Worm (Caenorhabditis elegans) whole organism, L1 larva: ENCODE measurements around the gene Y47D7A.17.

ENCODE experiments used
- C04F5.9 ChIP-seq: sonication (generic microtip); optimal IDR thresholded peaks from 2 replicates; lab custom pipeline; 2016; ENCODE audit warnings: missing genetic modification characterization, missing compliant biosample characterization
- C16A3.4 ChIP-seq: fragments of 150-350 bp; optimal IDR thresholded peaks from 2 replicates; lab custom pipeline; 2014; ENCODE audit warnings: missing biosample characterization, missing genetic modification characterization
- C34B4.2 ChIP-seq: sonication (generic microtip); optimal IDR thresholded peaks from 2 replicates; lab custom pipeline; 2017; ENCODE audit warnings: mild to moderate bottlenecking, missing genetic modification characterization, missing compliant biosample characterization
- F16B12.6 ChIP-seq: fragments of 150-350 bp; optimal IDR thresholded peaks from 2 replicates; lab custom pipeline; 2014; ENCODE audit warnings: missing biosample characterization, missing genetic modification characterization
- alr-1 ChIP-seq: fragments of 200-800 bp; sonication (Bioruptor generic); optimal IDR thresholded peaks from 2 replicates; lab custom pipeline; 2018; ENCODE audit warnings: borderline replicate concordance, mild to moderate bottlenecking, missing genetic modification characterization, missing compliant biosample characterization
- blmp-1 ChIP-seq: fragments of 150-350 bp; optimal IDR thresholded peaks from 2 replicates; lab custom pipeline; 2014; ENCODE audit warnings: missing biosample characterization, missing genetic modification characterization
- ceh-63 ChIP-seq: fragments of 200-800 bp; sonication (Bioruptor generic); optimal IDR thresholded peaks from 2 replicates; lab custom pipeline; 2018; ENCODE audit warnings: mild to moderate bottlenecking, missing genetic modification characterization, missing compliant biosample characterization
- ceh-88 ChIP-seq: fragments of 200-800 bp; sonication (Bioruptor generic); IDR thresholded peaks from 2 replicates; pipeline ENCODE4 v1.3.6; 2022; ENCODE audit warnings: missing genetic modification characterization, missing compliant biosample characterization
- ceh-90 ChIP-seq: sonication (generic microtip); optimal IDR thresholded peaks from 2 replicates; lab custom pipeline; 2016; ENCODE audit warnings: missing genetic modification characterization, missing compliant biosample characterization
- ces-1 ChIP-seq: fragments of 150-350 bp; optimal IDR thresholded peaks from 2 replicates; lab custom pipeline; 2014; ENCODE audit warnings: missing biosample characterization, missing genetic modification reagents, missing genetic modification characterization
- dsc-1 ChIP-seq: sonication (generic microtip); optimal IDR thresholded peaks from 2 replicates; lab custom pipeline; 2016; ENCODE audit warnings: mild to moderate bottlenecking, missing genetic modification characterization, missing compliant biosample characterization
- efl-1 ChIP-seq, 4 experiments: fragments of 150-350 bp; optimal IDR thresholded peaks in 3 of 4; peaks in 1 of 4; 1 replicate in 1 of 4; 2 replicates in 3 of 4; lab custom pipeline; 2014; ENCODE audit warnings: missing biosample characterization in 2 of 4, missing genetic modification characterization in 2 of 4, missing genetic modification reagents in 2 of 4
- egl-27 ChIP-seq, 2 experiments: fragments of 150-350 bp in 1 of 2; sonication (generic microtip); optimal IDR thresholded peaks; 3 replicates each; lab custom pipeline; 2017 to 2018; ENCODE audit warnings: missing biosample characterization in 2 of 2, missing genetic modification characterization in 2 of 2, missing genetic modification reagents in 2 of 2
- elt-2 ChIP-seq: sonication (generic microtip); optimal IDR thresholded peaks from 2 replicates; lab custom pipeline; 2016; ENCODE audit warnings: missing genetic modification characterization, mild to moderate bottlenecking, inconsistent platforms, missing compliant biosample characterization, missing genetic modification reagents
- ets-5 ChIP-seq: fragments of 200-800 bp; sonication (Bioruptor generic); IDR thresholded peaks from 2 replicates; pipeline ENCODE4 v1.3.6; 2022; ENCODE audit warnings: missing genetic modification characterization, missing compliant biosample characterization
- fkh-4 ChIP-seq: sonication (generic microtip); optimal IDR thresholded peaks from 2 replicates; lab custom pipeline; 2016; ENCODE audit warnings: missing compliant biosample characterization, missing genetic modification characterization, borderline replicate concordance
- fos-1 ChIP-seq: fragments of 150-350 bp; optimal IDR thresholded peaks from 2 replicates; lab custom pipeline; 2014; ENCODE audit warnings: missing biosample characterization, missing genetic modification characterization
- hlh-17 ChIP-seq: fragments of 200-800 bp; sonication (Bioruptor generic); optimal IDR thresholded peaks from 2 replicates; lab custom pipeline; 2018; ENCODE audit warnings: missing genetic modification characterization, mild to moderate bottlenecking, missing compliant biosample characterization, moderate library complexity, borderline replicate concordance
- irx-1 ChIP-seq: sonication (generic microtip); optimal IDR thresholded peaks from 2 replicates; lab custom pipeline; 2016; ENCODE audit warnings: missing genetic modification characterization, missing compliant biosample characterization
- lin-13 ChIP-seq: fragments of 150-350 bp; optimal IDR thresholded peaks from 2 replicates; lab custom pipeline; 2014; ENCODE audit warnings: missing biosample characterization, missing genetic modification reagents, missing genetic modification characterization
- lin-14 ChIP-seq: fragments of 200-800 bp; sonication (Bioruptor generic); optimal IDR thresholded peaks from 2 replicates; lab custom pipeline; 2018; ENCODE audit warnings: mild to moderate bottlenecking, missing genetic modification characterization, moderate library complexity, missing compliant biosample characterization
- lin-35 ChIP-seq, 2 experiments: fragments of 150-350 bp; optimal IDR thresholded peaks; 2 replicates each; lab custom pipeline; 2014; ENCODE audit warnings: missing biosample characterization in 2 of 2, missing genetic modification characterization in 2 of 2, missing genetic modification reagents in 2 of 2
- lin-39 ChIP-seq: fragments of 150-350 bp; optimal IDR thresholded peaks from 2 replicates; lab custom pipeline; 2014; ENCODE audit warnings: missing biosample characterization, missing genetic modification reagents, missing genetic modification characterization
- lsy-2 ChIP-seq, 2 experiments: fragments of 150-350 bp; optimal IDR thresholded peaks; 2 replicates each; lab custom pipeline; 2014; ENCODE audit warnings: missing biosample characterization in 2 of 2, missing genetic modification characterization in 2 of 2
- mab-9 ChIP-seq: fragments of 200-800 bp; sonication (Bioruptor generic); IDR thresholded peaks from 2 replicates; pipeline ENCODE4 v1.3.6; 2022; ENCODE audit warnings: missing genetic modification reagents, missing genetic modification characterization, missing compliant biosample characterization
- mdl-1 ChIP-seq, 2 experiments: fragments of 150-350 bp; optimal IDR thresholded peaks; 2 replicates each; lab custom pipeline; 2014 to 2017; ENCODE audit warnings: missing biosample characterization in 2 of 2, missing genetic modification characterization in 2 of 2, inconsistent platforms in 1 of 2
- mef-2 ChIP-seq: fragments of 150-350 bp; optimal IDR thresholded peaks from 2 replicates; lab custom pipeline; 2014; ENCODE audit warnings: missing biosample characterization, missing genetic modification characterization
- mep-1 ChIP-seq: fragments of 150-350 bp; optimal IDR thresholded peaks from 2 replicates; lab custom pipeline; 2014; ENCODE audit warnings: missing biosample characterization, missing genetic modification characterization
- nhr-11 ChIP-seq: fragments of 150-350 bp; optimal IDR thresholded peaks from 2 replicates; lab custom pipeline; 2014; ENCODE audit warnings: missing biosample characterization, missing genetic modification characterization
- nhr-19 ChIP-seq: fragments of 200-800 bp; sonication (Bioruptor generic); conservative IDR thresholded peaks from 2 replicates; pipeline ENCODE4 v1.3.6; 2022; ENCODE audit warnings: missing genetic modification characterization, missing compliant biosample characterization
- nhr-20 ChIP-seq: sonication (generic microtip); optimal IDR thresholded peaks from 2 replicates; lab custom pipeline; 2016; ENCODE audit warnings: mild to moderate bottlenecking, missing genetic modification characterization, missing compliant biosample characterization
- nhr-28 ChIP-seq: fragments of 150-350 bp; optimal IDR thresholded peaks from 2 replicates; lab custom pipeline; 2014; ENCODE audit warnings: missing biosample characterization, missing genetic modification characterization
- nhr-71 ChIP-seq: sonication (generic microtip); optimal IDR thresholded peaks from 2 replicates; lab custom pipeline; 2016; ENCODE audit warnings: mild to moderate bottlenecking, missing genetic modification characterization, moderate library complexity, missing compliant biosample characterization
- nhr-76 ChIP-seq: sonication (generic microtip); optimal IDR thresholded peaks from 2 replicates; lab custom pipeline; 2017; ENCODE audit warnings: missing biosample characterization, missing genetic modification characterization
- nhr-77 ChIP-seq: fragments of 150-350 bp; optimal IDR thresholded peaks from 2 replicates; lab custom pipeline; 2014; ENCODE audit warnings: missing biosample characterization, missing genetic modification characterization
- nhr-84 ChIP-seq: sonication (generic microtip); optimal IDR thresholded peaks from 2 replicates; lab custom pipeline; 2017; ENCODE audit warnings: missing biosample characterization, missing genetic modification characterization
- nhr-90 ChIP-seq: sonication (generic microtip); optimal IDR thresholded peaks from 2 replicates; lab custom pipeline; 2016; ENCODE audit warnings: mild to moderate bottlenecking, missing genetic modification characterization, missing compliant biosample characterization; ENCODE audit not compliant: poor library complexity
- pag-3 ChIP-seq: sonication (generic microtip); optimal IDR thresholded peaks from 2 replicates; lab custom pipeline; 2017; ENCODE audit warnings: missing genetic modification characterization, mild to moderate bottlenecking, missing compliant biosample characterization, antibody characterized with exemption, borderline replicate concordance; ENCODE audit not compliant: insufficient read depth
- pax-3 ChIP-seq: fragments of 200-800 bp; sonication (Bioruptor generic); optimal IDR thresholded peaks from 2 replicates; lab custom pipeline; 2018; ENCODE audit warnings: mild to moderate bottlenecking, missing genetic modification characterization, moderate library complexity, missing compliant biosample characterization
- pqm-1 ChIP-seq: sonication (generic microtip); optimal IDR thresholded peaks from 3 replicates; lab custom pipeline; 2017; ENCODE audit warnings: missing biosample characterization, missing genetic modification characterization
- skn-1 ChIP-seq: fragments of 150-350 bp; optimal IDR thresholded peaks from 2 replicates; lab custom pipeline; 2014; ENCODE audit warnings: missing biosample characterization, missing genetic modification characterization
- snu-23 ChIP-seq: sonication (generic microtip); optimal IDR thresholded peaks from 2 replicates; lab custom pipeline; 2016; ENCODE audit warnings: missing genetic modification characterization, missing compliant biosample characterization
- sptf-1 ChIP-seq: fragments of 150-350 bp; optimal IDR thresholded peaks from 2 replicates; lab custom pipeline; 2014; ENCODE audit warnings: missing biosample characterization, missing genetic modification characterization
- sup-37 ChIP-seq: fragments of 200-800 bp; sonication (Bioruptor generic); optimal IDR thresholded peaks from 2 replicates; lab custom pipeline; 2018; ENCODE audit warnings: mild to moderate bottlenecking, missing genetic modification characterization, missing compliant biosample characterization
- tbx-2 ChIP-seq: sonication (generic microtip); optimal IDR thresholded peaks from 2 replicates; lab custom pipeline; 2016; ENCODE audit warnings: missing genetic modification characterization, missing compliant biosample characterization
- tlp-1 ChIP-seq: fragments of 150-350 bp; optimal IDR thresholded peaks from 2 replicates; lab custom pipeline; 2014; ENCODE audit warnings: missing biosample characterization, missing genetic modification characterization
- unc-62 ChIP-seq: fragments of 150-350 bp; optimal IDR thresholded peaks from 2 replicates; lab custom pipeline; 2014; ENCODE audit warnings: missing biosample characterization, missing genetic modification reagents, missing genetic modification characterization
- unc-86 ChIP-seq: sonication (generic microtip); optimal IDR thresholded peaks from 2 replicates; lab custom pipeline; 2016; ENCODE audit warnings: missing genetic modification characterization, missing compliant biosample characterization
- unc-98 ChIP-seq: fragments of 200-800 bp; sonication (Bioruptor generic); IDR thresholded peaks from 2 replicates; pipeline ENCODE4 v1.3.6; 2022; ENCODE audit warnings: missing genetic modification characterization, missing compliant biosample characterization
- vab-15 ChIP-seq: sonication (generic microtip); optimal IDR thresholded peaks from 2 replicates; lab custom pipeline; 2017; ENCODE audit warnings: missing genotype, mild to moderate bottlenecking, missing genetic modification characterization, missing compliant biosample characterization
- zip-4 ChIP-seq: fragments of 200-800 bp; sonication (Bioruptor generic); optimal IDR thresholded peaks from 2 replicates; lab custom pipeline; 2018; ENCODE audit warnings: mild to moderate bottlenecking, missing genetic modification characterization, moderate library complexity, missing compliant biosample characterization
- ztf-11 ChIP-seq, 2 experiments: sonication (generic microtip); optimal IDR thresholded peaks; 2 replicates each; lab custom pipeline; 2016 to 2017; ENCODE audit warnings: missing genetic modification characterization in 2 of 2, missing biosample characterization in 1 of 2, missing compliant biosample characterization in 1 of 2

Y47D7A.17 gene

DNA sequence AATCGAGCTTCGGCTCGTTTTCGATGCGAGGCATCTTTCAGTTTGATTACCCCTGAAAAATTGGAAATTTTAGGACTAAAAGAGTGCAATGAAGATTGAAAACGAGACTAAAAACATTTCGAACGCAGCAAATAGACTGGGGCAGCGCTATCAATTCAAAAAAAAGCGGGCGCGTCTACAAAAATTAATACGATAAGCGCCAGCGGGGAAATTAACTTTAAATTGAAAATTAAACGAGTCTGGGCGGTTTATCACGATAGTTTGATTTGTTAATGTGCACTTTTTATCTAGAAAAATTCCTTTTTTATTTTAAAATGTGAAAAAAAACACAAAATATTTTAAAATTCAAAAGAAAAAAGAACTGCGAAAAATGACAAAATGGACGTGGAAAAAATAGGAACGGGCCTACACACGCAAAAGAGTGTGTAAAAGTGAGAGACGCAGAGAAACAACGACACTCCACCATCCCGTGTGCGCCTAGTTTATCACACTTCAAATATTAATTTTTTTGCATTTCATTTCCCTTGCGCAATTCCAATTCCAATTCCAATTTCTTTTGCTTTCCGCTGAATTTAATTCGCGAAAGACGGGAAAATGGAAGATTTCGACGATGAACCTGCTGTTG, 40.2 kb downstream of the Y47D7A.17 start, which contains the start of the genes gmpr-1 and fipp-1 (continued):
- no peak for TF ChIP-seq nhr-76
- TF ChIP-seq alr-1 = no peak
- TF ChIP-seq blmp-1 (tag; lab: Kevin White, UChicago) = peak; percentile 33
- TF ChIP-seq ceh-63 (GFP tag; lab: Kevin White, UChicago) = no peak
- TF ChIP-seq efl-1 (optimal IDR thresholded peaks at IDR 0.05; lab: Kevin White, UChicago) = peak; percentile 83 to 84
- TF ChIP-seq efl-1 (GFP tag; optimal IDR thresholded peaks at IDR 0.05 in 1 of 2; lab: Kevin White, UChicago) = peak; percentile 77 to 97
- peak; percentile 78 for TF ChIP-seq nhr-90
- TF ChIP-seq ceh-90 = no peak
- TF ChIP-seq C04F5.9 = no peak
- TF ChIP-seq C16A3.4 = peak; percentile 55
- no peak for TF ChIP-seq mab-9 (GFP tag; lab: Robert Waterston, UW)
- TF ChIP-seq sup-37 (GFP tag; lab: Kevin White, UChicago) = no peak
- peak; percentile 21 for TF ChIP-seq zip-4 (GFP tag; lab: Kevin White, UChicago)
- no peak for TF ChIP-seq unc-62
- no peak for TF ChIP-seq tlp-1 (tag; lab: Kevin White, UChicago)
- TF ChIP-seq lsy-2 (tag; optimal IDR thresholded peaks at IDR 0.05; lab: Kevin White, UChicago) = peak; percentile 75 to 78
- TF ChIP-seq nhr-11 (tag; lab: Kevin White, UChicago) = no peak
- no peak for TF ChIP-seq ets-5 (GFP tag; lab: Robert Waterston, UW)
- TF ChIP-seq lin-13 = no peak
- peak; percentile 69 for TF ChIP-seq nhr-20
- TF ChIP-seq ces-1 (GFP tag; lab: Kevin White, UChicago) = no peak
- peak; percentile 54 for TF ChIP-seq skn-1 (tag; lab: Kevin White, UChicago)
- TF ChIP-seq sptf-1 (tag; lab: Kevin White, UChicago) = no peak
- TF ChIP-seq mep-1 (tag; lab: Kevin White, UChicago) = peak; percentile 74
- peak; percentile 71 for TF ChIP-seq tbx-2 (tag; lab: Kevin White, UChicago)
- no peak for TF ChIP-seq fos-1 (tag; lab: Kevin White, UChicago)
- no peak for TF ChIP-seq lin-14 (GFP tag; lab: Kevin White, UChicago)
- TF ChIP-seq fkh-4 (tag; lab: Kevin White, UChicago) = no peak
- TF ChIP-seq ceh-88 (GFP tag; lab: Robert Waterston, UW) = no peak
- TF ChIP-seq C34B4.2 (tag; lab: Kevin White, UChicago) = no peak
- TF ChIP-seq lin-39 (tag; lab: Kevin White, UChicago) = peak; percentile 69
- TF ChIP-seq F16B12.6 (tag; lab: Kevin White, UChicago) = peak; percentile 31
- TF ChIP-seq nhr-77 (tag; lab: Kevin White, UChicago) = no peak
- peak; percentile 81 for TF ChIP-seq nhr-71 (tag; lab: Kevin White, UChicago)
- peak; percentile 57 for TF ChIP-seq dsc-1
- TF ChIP-seq unc-98 = no peak
- TF ChIP-seq pqm-1 (tag; lab: Kevin White, UChicago) = no peak
- TF ChIP-seq nhr-28 (tag; lab: Kevin White, UChicago) = no peak
- TF ChIP-seq ztf-11 (tag; optimal IDR thresholded peaks at IDR 0.05; lab: Kevin White, UChicago) = no peak
- TF ChIP-seq vab-15 (tag; lab: Kevin White, UChicago) = no peak
- no peak for TF ChIP-seq egl-27 (tag; optimal IDR thresholded peaks at IDR 0.05; lab: Kevin White, UChicago)
- TF ChIP-seq snu-23 (GFP tag; lab: Kevin White, UChicago) = peak; percentile 86
- TF ChIP-seq pax-3 (tag; lab: Kevin White, UChicago) = no peak
- no peak for TF ChIP-seq hlh-17
- TF ChIP-seq unc-86 (tag; lab: Kevin White, UChicago) = peak; percentile 67
- TF ChIP-seq elt-2 = peak; percentile 22
- TF ChIP-seq nhr-84 (tag; lab: Kevin White, UChicago) = no peak
- TF ChIP-seq nhr-19 (GFP tag; lab: Robert Waterston, UW) = peak; percentile 70
- no peak for TF ChIP-seq pag-3 (tag; lab: Kevin White, UChicago)
- peak in 1 of 2 experiments; percentile 30 for TF ChIP-seq mdl-1 (tag; optimal IDR thresholded peaks at IDR 0.05; lab: Kevin White, UChicago)
- TF ChIP-seq mef-2 = no peak
- TF ChIP-seq lin-35 (GFP tag; optimal IDR thresholded peaks at IDR 0.05; lab: Kevin White, UChicago) = peak; percentile 67 to 82
- peak; percentile 59 for TF ChIP-seq irx-1
